Worm (Caenorhabditis elegans): ENCODE measurements around the gene B0361.3.

ce11 chrIII:7329155-7329732, 48.0 kb downstream of the B0361.3 start, which contains the start of gene lab-2:
- TF ChIP-seq B0310.2 (tag; optimal IDR thresholded peaks at IDR 0.05) = no peak
- TF ChIP-seq pes-1 (GFP tag; IDR thresholded peaks at IDR 0.05) = no peak

All from whole organism, early embryonic.